Fruit fly (Drosophila melanogaster) whole organism, embryonic: ENCODE results near the gene TfIIFbeta.

Experiments
- CG1024 ChIP-seq: fragments of 200-800 bp; sonication (Bioruptor generic); IDR thresholded peaks from 2 replicates; pipeline ENCODE4 v1.3.6; 2022; ENCODE audit warnings: missing biosample characterization, missing genetic modification characterization
- CG11695 ChIP-seq: fragments of 200-800 bp; sonication (Bioruptor generic); IDR thresholded peaks from 3 replicates; pipeline ENCODE4 v1.3.6; 2022; ENCODE audit warnings: missing biosample characterization, missing genetic modification characterization
- CG11696 ChIP-seq: fragments of 200-800 bp; sonication (Bioruptor generic); IDR thresholded peaks from 2 replicates; pipeline ENCODE4 v1.3.6; 2022; ENCODE audit warnings: missing biosample characterization, missing genetic modification characterization
- CG12104 ChIP-seq: fragments of 200-800 bp; sonication (Bioruptor generic); optimal IDR thresholded peaks from 3 replicates; lab custom pipeline; 2016; ENCODE audit warnings: missing biosample characterization, missing genetic modification characterization
- CG12299 ChIP-seq: fragments of 200-800 bp; sonication (Bioruptor generic); optimal IDR thresholded peaks from 2 replicates; lab custom pipeline; 2018; ENCODE audit warnings: missing biosample characterization, mild to moderate bottlenecking, missing genetic modification characterization
- CG12391 ChIP-seq: fragments of 200-800 bp; sonication (Bioruptor generic); optimal IDR thresholded peaks from 3 replicates; lab custom pipeline; 2018; ENCODE audit warnings: missing biosample characterization, mild to moderate bottlenecking, missing genetic modification characterization, moderate library complexity
- CG13123 ChIP-seq: fragments of 200-800 bp; sonication (Bioruptor generic); optimal IDR thresholded peaks from 2 replicates; lab custom pipeline; 2016; ENCODE audit warnings: missing biosample characterization, missing genetic modification characterization
- CG14050 ChIP-seq: fragments of 200-800 bp; sonication (Bioruptor generic); IDR thresholded peaks from 3 replicates; pipeline ENCODE4 v1.3.6; 2022; ENCODE audit warnings: missing biosample characterization, missing genetic modification characterization
- CG16779 ChIP-seq: fragments of 200-800 bp; sonication (Bioruptor generic); IDR thresholded peaks from 2 replicates; pipeline ENCODE4 v1.3.6; 2022; ENCODE audit warnings: missing biosample characterization, missing genetic modification characterization
- CG1792 ChIP-seq: fragments of 200-800 bp; sonication (Bioruptor generic); optimal IDR thresholded peaks from 2 replicates; lab custom pipeline; 2016; ENCODE audit warnings: missing biosample characterization, missing genetic modification characterization
- CG18262 ChIP-seq: fragments of 200-800 bp; optimal IDR thresholded peaks from 3 replicates; lab custom pipeline; 2019; ENCODE audit warnings: missing biosample characterization, mild to moderate bottlenecking, missing genetic modification characterization, moderate library complexity
- CG1832 ChIP-seq: fragments of 200-800 bp; sonication (Bioruptor generic); optimal IDR thresholded peaks from 2 replicates; lab custom pipeline; 2017; ENCODE audit warnings: missing biosample characterization, mild to moderate bottlenecking, missing genetic modification characterization, inconsistent platforms
- CG18476 ChIP-seq: fragments of 200-800 bp; sonication (Bioruptor generic); optimal IDR thresholded peaks from 2 replicates; lab custom pipeline; 2016; ENCODE audit warnings: missing biosample characterization, mild to moderate bottlenecking, missing genetic modification characterization
- CG31441 ChIP-seq: fragments of 200-800 bp; sonication (Bioruptor generic); IDR thresholded peaks from 2 replicates; pipeline ENCODE4 v1.3.6; 2022; ENCODE audit warnings: missing biosample characterization, missing genetic modification characterization
- CG32772 ChIP-seq: fragments of 200-800 bp; sonication (Bioruptor generic); IDR thresholded peaks from 2 replicates; pipeline ENCODE4 v1.3.6; 2022; ENCODE audit warnings: missing biosample characterization, missing genetic modification characterization
- CG33557 ChIP-seq: fragments of 200-800 bp; sonication (Bioruptor generic); optimal IDR thresholded peaks from 2 replicates; lab custom pipeline; 2019; ENCODE audit warnings: missing biosample characterization, mild to moderate bottlenecking, missing genetic modification characterization, moderate library complexity
- CG34224 ChIP-seq: fragments of 200-800 bp; sonication (Bioruptor generic); IDR thresholded peaks from 3 replicates; pipeline ENCODE4 v1.3.6; 2022; ENCODE audit warnings: missing biosample characterization, missing genetic modification characterization; ENCODE audit not compliant: partially characterized antibody
- CG43689 ChIP-seq: fragments of 200-800 bp; sonication (Bioruptor generic); IDR thresholded peaks from 2 replicates; pipeline ENCODE4 v1.3.6; 2022; ENCODE audit warnings: missing biosample characterization, missing genetic modification characterization
- CG4404 ChIP-seq: fragments of 200-800 bp; sonication (Bioruptor generic); IDR thresholded peaks from 2 replicates; pipeline ENCODE4 v1.3.6; 2022; ENCODE audit warnings: missing biosample characterization, missing genetic modification characterization
- CG7271 ChIP-seq: fragments of 200-800 bp; sonication (Bioruptor generic); optimal IDR thresholded peaks from 2 replicates; lab custom pipeline; 2018; ENCODE audit warnings: missing biosample characterization, mild to moderate bottlenecking, missing genetic modification characterization, moderate library complexity
- CG8478 ChIP-seq: fragments of >200 bp; optimal IDR thresholded peaks from 2 replicates; lab custom pipeline; 2018
- CG9437 ChIP-seq: fragments of 200-800 bp; sonication (Bioruptor generic); optimal IDR thresholded peaks from 2 replicates; lab custom pipeline; 2018; ENCODE audit warnings: missing biosample characterization, mild to moderate bottlenecking, missing genetic modification characterization
- CHES-1-like ChIP-seq: fragments of 200-800 bp; sonication (Bioruptor generic); optimal IDR thresholded peaks from 2 replicates; lab custom pipeline; 2016; ENCODE audit warnings: missing biosample characterization, missing genetic modification characterization
- Deaf1 ChIP-seq: fragments of 200-800 bp; optimal IDR thresholded peaks from 3 replicates; lab custom pipeline; 2019; ENCODE audit warnings: missing biosample characterization, mild to moderate bottlenecking, missing genetic modification characterization, moderate library complexity
- Doc2 ChIP-seq: fragments of 200-800 bp; sonication (Bioruptor generic); IDR thresholded peaks from 2 replicates; pipeline ENCODE4 v1.3.6; 2022; ENCODE audit warnings: missing biosample characterization, missing genetic modification characterization
- E2f2 ChIP-seq: fragments of 200-800 bp; sonication (Bioruptor generic); IDR thresholded peaks from 2 replicates; pipeline ENCODE4 v1.3.6; 2022; ENCODE audit warnings: missing biosample characterization, missing genetic modification characterization
- Ets65A ChIP-seq: fragments of 200-800 bp; sonication (Bioruptor generic); peaks from one replicate; lab custom pipeline; 2016; ENCODE audit warnings: missing biosample characterization, missing genetic modification characterization
- Ets97D ChIP-seq: fragments of 200-800 bp; sonication (Bioruptor generic); optimal IDR thresholded peaks from 3 replicates; lab custom pipeline; 2016; ENCODE audit warnings: missing biosample characterization, missing genetic modification characterization
- Hsf ChIP-seq: fragments of 200-800 bp; sonication (Bioruptor generic); optimal IDR thresholded peaks from 3 replicates; lab custom pipeline; 2016; ENCODE audit warnings: missing biosample characterization, missing genetic modification characterization
- Lhr ChIP-seq: fragments of 200-800 bp; sonication (Bioruptor generic); optimal IDR thresholded peaks from 3 replicates; lab custom pipeline; 2017; ENCODE audit warnings: mild to moderate bottlenecking, missing biosample characterization, missing genetic modification reagents, missing genetic modification characterization
- Max ChIP-seq: fragments of 200-800 bp; sonication (Bioruptor generic); optimal IDR thresholded peaks from 2 replicates; lab custom pipeline; 2016; ENCODE audit warnings: missing biosample characterization, mild to moderate bottlenecking, missing genetic modification characterization
- PHDP ChIP-seq: fragments of 200-800 bp; sonication (Bioruptor generic); optimal IDR thresholded peaks from 3 replicates; lab custom pipeline; 2018; ENCODE audit warnings: missing biosample characterization, mild to moderate bottlenecking, missing genetic modification characterization, moderate library complexity
- YL-1 ChIP-seq: fragments of 200-800 bp; sonication (Bioruptor generic); optimal IDR thresholded peaks from 3 replicates; lab custom pipeline; 2017; ENCODE audit warnings: missing biosample characterization, mild to moderate bottlenecking, missing genetic modification characterization
- bowl ChIP-seq: fragments of 200-800 bp; sonication (Bioruptor generic); IDR thresholded peaks from 2 replicates; pipeline ENCODE4 v1.3.6; 2022; ENCODE audit warnings: missing biosample characterization, missing genetic modification characterization
- btn ChIP-seq: fragments of 200-800 bp; sonication (Bioruptor generic); optimal IDR thresholded peaks from 2 replicates; lab custom pipeline; 2016; ENCODE audit warnings: missing biosample characterization, missing genetic modification characterization
- crp ChIP-seq, 2 experiments: fragments of 200-800 bp; sonication (Bioruptor generic); optimal IDR thresholded peaks; 2 replicates in 1 of 2; 3 replicates in 1 of 2; lab custom pipeline; 2017; ENCODE audit warnings: missing biosample characterization in 2 of 2, missing genetic modification characterization in 2 of 2, mild to moderate bottlenecking in 1 of 2, moderate library complexity in 1 of 2
- danr ChIP-seq: fragments of 200-800 bp; sonication (Bioruptor generic); IDR thresholded peaks from 2 replicates; pipeline ENCODE4 v1.3.6; 2022; ENCODE audit warnings: missing biosample characterization, missing genetic modification characterization
- disco-r ChIP-seq: fragments of 200-800 bp; sonication (Bioruptor generic); optimal IDR thresholded peaks from 2 replicates; lab custom pipeline; 2016; ENCODE audit warnings: missing biosample characterization, missing genetic modification characterization
- dmrt99B ChIP-seq: fragments of 200-800 bp; sonication (Bioruptor generic); optimal IDR thresholded peaks from 2 replicates; lab custom pipeline; 2018; ENCODE audit warnings: missing biosample characterization, mild to moderate bottlenecking, missing genetic modification characterization, moderate library complexity
- hth ChIP-seq: fragments of >200 bp; optimal IDR thresholded peaks from 2 replicates; lab custom pipeline; 2017; ENCODE audit warnings: inconsistent platforms
- kah ChIP-seq: fragments of 200-800 bp; sonication (Bioruptor generic); optimal IDR thresholded peaks from 2 replicates; lab custom pipeline; 2018; ENCODE audit warnings: missing biosample characterization, mild to moderate bottlenecking, missing genetic modification characterization
- lbe ChIP-seq: fragments of 200-800 bp; sonication (Bioruptor generic); optimal IDR thresholded peaks from 2 replicates; lab custom pipeline; 2016; ENCODE audit warnings: missing biosample characterization, mild to moderate bottlenecking, missing genetic modification characterization
- lov ChIP-seq, 2 experiments: fragments of 200-800 bp in 1 of 2; fragments of >200 bp in 1 of 2; sonication (Bioruptor generic) in 1 of 2; IDR thresholded peaks in 1 of 2; optimal IDR thresholded peaks in 1 of 2; 2 replicates in 1 of 2; 3 replicates in 1 of 2; pipeline versions ENCODE4 v1.3.6 to Lab custom; 2017 to 2022; ENCODE audit warnings: missing biosample characterization in 1 of 2, missing genetic modification characterization in 1 of 2
- ranshi ChIP-seq: fragments of 200-800 bp; sonication (Bioruptor generic); IDR thresholded peaks from 2 replicates; pipeline ENCODE4 v1.3.6; 2022; ENCODE audit warnings: missing biosample characterization, missing genetic modification characterization
- shn ChIP-seq: fragments of 200-800 bp; sonication (Bioruptor generic); optimal IDR thresholded peaks from 3 replicates; lab custom pipeline; 2016; ENCODE audit warnings: missing biosample characterization, missing genetic modification characterization
- stc ChIP-seq: fragments of 200-800 bp; sonication (Bioruptor generic); IDR thresholded peaks from 2 replicates; pipeline ENCODE4 v1.3.6; 2022; ENCODE audit warnings: missing biosample characterization, missing genetic modification characterization
- tap ChIP-seq: fragments of 200-800 bp; optimal IDR thresholded peaks from 3 replicates; lab custom pipeline; 2019; ENCODE audit warnings: missing biosample characterization, mild to moderate bottlenecking, missing genetic modification characterization, moderate library complexity
- vfl ChIP-seq: fragments of 200-800 bp; sonication (Bioruptor generic); optimal IDR thresholded peaks from 2 replicates; lab custom pipeline; 2016; ENCODE audit warnings: missing biosample characterization, missing genetic modification characterization

The TfIIFbeta gene

DNA sequence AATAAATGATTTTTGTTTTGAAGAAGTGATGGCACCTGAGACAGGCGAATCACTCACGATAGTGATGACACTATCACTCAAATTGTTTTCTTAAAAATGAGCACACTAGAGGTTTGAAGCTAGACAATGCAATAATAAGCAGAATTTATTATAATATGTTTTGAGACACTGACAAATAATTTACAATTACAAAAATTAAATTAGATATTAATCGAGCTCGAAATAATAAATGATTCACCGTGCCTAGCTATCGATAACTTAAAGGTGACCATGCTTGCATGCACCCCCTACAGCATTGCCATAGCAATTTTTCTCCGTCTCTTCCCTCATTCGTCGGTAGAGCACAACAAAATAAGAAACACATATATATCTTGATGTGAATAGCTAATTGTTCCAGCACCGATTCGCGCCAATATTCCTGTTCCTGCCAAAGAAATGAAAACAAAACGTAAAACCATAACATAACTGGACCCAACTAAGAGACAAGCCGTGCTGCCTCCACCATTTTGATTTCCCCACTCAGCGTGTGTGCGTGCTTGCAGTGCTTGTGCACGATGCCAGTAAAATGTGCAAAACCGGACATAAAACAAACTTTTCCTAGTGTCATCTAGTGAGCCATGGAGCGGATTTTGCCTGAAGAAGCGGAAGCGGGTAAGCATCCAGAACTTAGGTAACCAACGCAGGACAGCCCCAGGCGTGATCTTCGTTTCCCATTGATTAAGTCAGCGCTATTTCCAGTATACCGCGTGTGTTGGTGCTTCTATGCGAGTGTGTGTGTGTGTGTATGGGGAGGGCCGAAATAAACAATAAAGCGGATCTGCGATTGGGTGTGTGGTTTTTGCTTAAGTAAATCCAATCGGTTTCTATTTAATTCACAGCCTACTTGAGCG is 6.4 kb downstream of the TfIIFbeta start, which contains the start of the genes MED7 and Cap-H2 (continued):
- TF ChIP-seq Lhr (peak; percentile 57), CG12391 (tag; lab: Kevin White, UChicago) (peak; percentile 92), CG1024 (GFP tag; lab: Robert Waterston, UW) (0 out of 2 replicates have a peak, but pooled peaks have one; percentile 42), CG11696 (GFP tag; lab: Robert Waterston, UW) (0 out of 2 replicates have a peak, but pooled peaks have one; percentile 34), CG7271 (peak; percentile 38), Doc2 (no peak), hth (lab: Kevin White, UChicago) (no peak), CG32772 (GFP tag; lab: Robert Waterston, UW) (peak; percentile 75), CG8478 (lab: Kevin White, UChicago) (peak; percentile 11), YL-1 (GFP tag; lab: Kevin White, UChicago) (peak; percentile 81), lov (optimal IDR thresholded peaks at IDR 0.05; lab: Kevin White, UChicago) (no peak), lov (GFP tag; IDR thresholded peaks at IDR 0.05; lab: Robert Waterston, UW) (0 out of 3 replicates have a peak, but pooled peaks have one; percentile 27), tap (tag; lab: Kevin White, UChicago) (peak; percentile 51), CG9437 (GFP tag; lab: Kevin White, UChicago) (peak; percentile 43), vfl (GFP tag; lab: Kevin White, UChicago) (peak; percentile 86), CG11695 (GFP tag; lab: Robert Waterston, UW) (peak; percentile 66; the same call in 2 of the 3 replicates), lbe (peak; percentile 69), CG18262 (tag; lab: Kevin White, UChicago) (peak; percentile 80), E2f2 (peak; percentile 51), Deaf1 (tag; lab: Kevin White, UChicago) (no peak), PHDP (tag; lab: Kevin White, UChicago) (peak; percentile 79), CG33557 (peak; percentile 73), crp (GFP tag; optimal IDR thresholded peaks at IDR 0.05; lab: Kevin White, UChicago) (peak in 1 of 2 experiments; percentile 34), CG34224 (peak; percentile 98), CHES-1-like (peak; percentile 74), bowl (GFP tag; lab: Robert Waterston, UW) (no peak), CG12299 (tag; lab: Kevin White, UChicago) (peak; percentile 47), shn (GFP tag; lab: Kevin White, UChicago) (peak; percentile 73), CG12104 (peak; percentile 32), Ets97D (peak; percentile 95), Hsf (GFP tag; lab: Kevin White, UChicago) (peak; percentile 87), CG43689 (GFP tag; lab: Robert Waterston, UW) (no peak), CG1832 (GFP tag; lab: Kevin White, UChicago) (no peak), CG18476 (GFP tag; lab: Kevin White, UChicago) (peak; percentile 78), danr (GFP tag; lab: Robert Waterston, UW) (0 out of 2 replicates have a peak, but pooled peaks have one; percentile 41), CG13123 (GFP tag; lab: Kevin White, UChicago) (peak; percentile 78), CG16779 (GFP tag; lab: Robert Waterston, UW) (0 out of 2 replicates have a peak, but pooled peaks have one; percentile 59), dmrt99B (no peak), stc (peak; percentile 16; the same call in 1 of the 2 replicates), disco-r (GFP tag; lab: Kevin White, UChicago) (peak; percentile 12), Max (GFP tag; lab: Kevin White, UChicago) (peak; percentile 90), ranshi (GFP tag; lab: Robert Waterston, UW) (peak; percentile 91), CG31441 (GFP tag; lab: Robert Waterston, UW) (no peak; the same call in none of the 2 replicates), CG14050 (GFP tag; lab: Robert Waterston, UW) (peak; percentile 64), kah (GFP tag; lab: Kevin White, UChicago) (no peak), btn (peak; percentile 11), CG1792 (peak; percentile 67), CG4404 (peak; percentile 84), Ets65A (GFP tag; lab: Kevin White, UChicago) (peak; percentile 96)
